Fruit fly (Drosophila melanogaster): ENCODE data around the gene Rpn12R.

Rpn12R gene

dm6 chr3L:15072149-15072548, 29.8 kb upstream of the Rpn12R start (continued):
- TF ChIP-seq ci (GFP tag; IDR thresholded peaks at IDR 0.05) (0 out of 3 replicates have a peak, but pooled peaks have one; percentile 41), CG8765 (GFP tag; IDR thresholded peaks at IDR 0.05) (no peak), H15 (GFP tag; IDR thresholded peaks at IDR 0.05) (no peak), vfl (GFP tag; optimal IDR thresholded peaks at IDR 0.05) (no peak), CG5180 (GFP tag; optimal IDR thresholded peaks at IDR 0.05) (no peak), Dp (GFP tag; optimal IDR thresholded peaks at IDR 0.05) (peak; percentile 5), hb (GFP tag; IDR thresholded peaks at IDR 0.05; ENCODE audit: partially characterized antibody) (no peak), CG1792 (GFP tag; optimal IDR thresholded peaks at IDR 0.05) (no peak), pfk (GFP tag; optimal IDR thresholded peaks at IDR 0.05) (no peak), CG3163 (GFP tag; optimal IDR thresholded peaks at IDR 0.05) (peak; percentile 74), CG2199 (GFP tag; IDR thresholded peaks at IDR 0.05) (0 out of 3 replicates have a peak, but pooled peaks have one; percentile 52), CG17385 (GFP tag; optimal IDR thresholded peaks at IDR 0.05) (no peak), ftz-f1 (GFP tag; optimal IDR thresholded peaks at IDR 0.05) (no peak), CG12769 (tag; optimal IDR thresholded peaks at IDR 0.05) (no peak), CG33557 (GFP tag; optimal IDR thresholded peaks at IDR 0.05) (no peak), CG34422 (GFP tag; IDR thresholded peaks at IDR 0.05) (no peak), MTF-1 (GFP tag; optimal IDR thresholded peaks at IDR 0.05; ENCODE audit: borderline replicate concordance) (no peak), CG14860 (GFP tag; IDR thresholded peaks at IDR 0.05; ENCODE audit: partially characterized antibody) (no peak), CG4820 (GFP tag; optimal IDR thresholded peaks at IDR 0.05) (no peak), CG10979 (tag; optimal IDR thresholded peaks at IDR 0.05) (no peak), cato (GFP tag; optimal IDR thresholded peaks at IDR 0.05; ENCODE audit: borderline replicate concordance) (no peak), CG8281 (tag; optimal IDR thresholded peaks at IDR 0.05) (no peak), CG1024 (GFP tag; IDR thresholded peaks at IDR 0.05) (no peak), wek (GFP tag; optimal IDR thresholded peaks at IDR 0.05) (no peak), stwl (tag; optimal IDR thresholded peaks at IDR 0.05) (peak; percentile 46), CG11560 (tag; IDR thresholded peaks at IDR 0.05) (no peak), Spps (tag; optimal IDR thresholded peaks at IDR 0.05) (no peak), ash1 (GFP tag; optimal IDR thresholded peaks at IDR 0.05) (no peak), az2 (GFP tag; optimal IDR thresholded peaks at IDR 0.05) (no peak), Neu2 (GFP tag; optimal IDR thresholded peaks at IDR 0.05; ENCODE audit: borderline replicate concordance) (no peak), Opbp (GFP tag; IDR thresholded peaks at IDR 0.05; ENCODE audit: partially characterized antibody) (no peak), CG10565 (GFP tag; optimal IDR thresholded peaks at IDR 0.05) (no peak), CG16813 (GFP tag; IDR thresholded peaks at IDR 0.05; ENCODE audit: partially characterized antibody) (no peak), Ada2b (GFP tag; IDR thresholded peaks at IDR 0.05) (no peak), eve (GFP tag; optimal IDR thresholded peaks at IDR 0.05) (no peak), CG11456 (GFP tag; IDR thresholded peaks at IDR 0.05) (no peak), h (optimal IDR thresholded peaks at IDR 0.05) (no peak), HHEX (GFP tag; optimal IDR thresholded peaks at IDR 0.05) (no peak), Xrp1 (GFP tag; IDR thresholded peaks at IDR 0.05) (no peak), Ptx1 (GFP tag; IDR thresholded peaks at IDR 0.05) (no peak), crp (GFP tag; optimal IDR thresholded peaks at IDR 0.05) (no peak), Camta (GFP tag; optimal IDR thresholded peaks at IDR 0.05) (no peak), Scr (GFP tag; IDR thresholded peaks at IDR 0.05; ENCODE audit: partially characterized antibody) (no peak), CG9727 (GFP tag; optimal IDR thresholded peaks at IDR 0.05) (no peak), sob (GFP tag; IDR thresholded peaks at IDR 0.05) (no peak), CG4617 (GFP tag; optimal IDR thresholded peaks at IDR 0.05; ENCODE audit: borderline replicate concordance) (no peak), dysf (GFP tag; IDR thresholded peaks at IDR 0.05) (no peak), CG10654 (GFP tag; optimal IDR thresholded peaks at IDR 0.05) (no peak), ems (GFP tag; optimal IDR thresholded peaks at IDR 0.05) (no peak), CG7745 (tag; optimal IDR thresholded peaks at IDR 0.05) (no peak)
